Worm (Caenorhabditis elegans) whole organism, early embryonic: ENCODE data around the gene nrde-1.

ENCODE experiments used
- B0310.2 ChIP-seq: sonication (generic microtip); optimal IDR thresholded peaks from 2 replicates; lab custom pipeline; 2016; ENCODE audit warnings: mild to moderate bottlenecking, missing genetic modification characterization, missing compliant biosample characterization
- aly-1 ChIP-seq: sonication (generic microtip); optimal IDR thresholded peaks from 2 replicates; lab custom pipeline; 2016; ENCODE audit warnings: missing genetic modification characterization, missing compliant biosample characterization
- flt-1 ChIP-seq: fragments of 200-800 bp; sonication (Bioruptor generic); IDR thresholded peaks from 2 replicates; pipeline ENCODE4 v1.3.6; 2022; ENCODE audit warnings: missing genetic modification characterization, missing compliant biosample characterization
- hmg-4 ChIP-seq: fragments of 200-800 bp; sonication (Bioruptor generic); optimal IDR thresholded peaks from 2 replicates; lab custom pipeline; 2018; ENCODE audit warnings: mild to moderate bottlenecking, missing genetic modification characterization, missing compliant biosample characterization
- hnd-1 ChIP-seq: sonication (generic microtip); optimal IDR thresholded peaks from 2 replicates; lab custom pipeline; 2016; ENCODE audit warnings: missing genetic modification characterization, missing compliant biosample characterization

ce11 chrIII:3679083-3679482 lies 34.2 kb upstream of the nrde-1 start:
- TF ChIP-seq hmg-4, result no peak
- TF ChIP-seq aly-1 (tag; lab: Kevin White, UChicago), result no peak
- no peak for TF ChIP-seq flt-1 (GFP tag; lab: Robert Waterston, UW)
- TF ChIP-seq B0310.2 (tag; lab: Kevin White, UChicago), result no peak
- no peak for TF ChIP-seq hnd-1 (tag; lab: Kevin White, UChicago)
